Fruit fly (Drosophila melanogaster): ENCODE measurements around the gene MICU1.

DNA sequence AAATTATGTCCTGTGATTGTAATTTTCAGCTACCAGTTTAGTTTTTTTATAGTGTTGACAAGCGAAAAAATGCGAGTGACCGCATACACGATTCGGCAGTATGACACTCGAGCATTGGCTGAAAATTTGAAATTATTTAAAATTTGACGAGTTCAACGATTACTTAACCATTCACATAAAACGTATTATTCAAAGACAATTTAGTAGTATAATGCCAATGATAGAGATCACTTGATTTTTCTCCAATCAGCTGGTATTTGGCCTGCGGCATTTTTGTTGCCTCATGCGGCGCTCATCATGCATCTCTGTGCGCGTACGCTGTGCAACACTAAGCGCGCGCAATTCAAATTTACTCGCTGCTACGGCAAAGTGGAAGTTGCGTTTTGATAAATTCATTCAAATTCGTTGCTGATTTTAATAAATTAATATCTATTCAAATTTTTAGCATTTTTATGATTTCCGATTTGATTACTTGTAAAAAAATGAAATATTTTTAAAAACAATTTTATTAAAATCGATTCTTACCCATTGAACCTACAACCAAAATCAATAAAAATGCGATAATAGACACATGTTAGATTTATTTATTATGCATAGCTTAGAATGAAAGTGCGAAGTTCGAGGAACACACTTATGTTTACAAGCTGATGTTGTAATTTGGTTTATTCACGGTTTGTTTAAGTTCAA is 12.5 kb downstream of the MICU1 start, which contains the start of gene CG4497:
- peak; percentile 54 for TF ChIP-seq unc-4 (GFP tag; IDR thresholded peaks at IDR 0.05; ENCODE audit: partially characterized antibody)
- peak; percentile 94 for TF ChIP-seq Atf-2 (GFP tag; optimal IDR thresholded peaks at IDR 0.05)
- TF ChIP-seq lilli (GFP tag; optimal IDR thresholded peaks at IDR 0.05): peak; percentile 95
- TF ChIP-seq sisA (GFP tag; IDR thresholded peaks at IDR 0.05): peak; percentile 98
- TF ChIP-seq Lhr (GFP tag; optimal IDR thresholded peaks at IDR 0.05): peak; percentile 53
- no peak for TF ChIP-seq pan (optimal IDR thresholded peaks at IDR 0.05)
- TF ChIP-seq pan (GFP tag; optimal IDR thresholded peaks at IDR 0.05 in 1 of 2, IDR thresholded peaks at IDR 0.05 in 1 of 2): peak in 1 of 2 experiments; percentile 92
- TF ChIP-seq exex (tag; optimal IDR thresholded peaks at IDR 0.05): peak; percentile 26
- TF ChIP-seq Neu2 (GFP tag; optimal IDR thresholded peaks at IDR 0.05; ENCODE audit: borderline replicate concordance): peak; percentile 49
- no peak for TF ChIP-seq Lpt (GFP tag; optimal IDR thresholded peaks at IDR 0.05)
- peak; percentile 87 for TF ChIP-seq CG17328 (GFP tag; IDR thresholded peaks at IDR 0.05)
- peak; percentile 77 for TF ChIP-seq psq (GFP tag; optimal IDR thresholded peaks at IDR 0.05)
